Fruit fly (Drosophila melanogaster) whole organism, wandering third instar larva: ENCODE results near the gene fan.

Experiments used
- Abd-B ChIP-seq: fragments of >200 bp; optimal IDR thresholded peaks from 2 replicates; lab custom pipeline; 2017; ENCODE audit warnings: missing biosample characterization, missing genetic modification characterization
- CG32264 ChIP-seq: fragments of 200-800 bp; sonication (Bioruptor generic); optimal IDR thresholded peaks from 2 replicates; lab custom pipeline; 2016; ENCODE audit warnings: missing biosample characterization, missing genetic modification characterization
- CG9705 ChIP-seq: fragments of 200-800 bp; sonication (Bioruptor generic); optimal IDR thresholded peaks from 2 replicates; lab custom pipeline; 2018; ENCODE audit warnings: missing biosample characterization, mild to moderate bottlenecking, missing genetic modification characterization
- Dfd ChIP-seq: fragments of >200 bp; optimal IDR thresholded peaks from 2 replicates; lab custom pipeline; 2017; ENCODE audit warnings: missing biosample characterization, missing genetic modification characterization
- Dif ChIP-seq: fragments of 200-275, 200-300 bp; sonication (Bioruptor generic); optimal IDR thresholded peaks from 2 replicates; lab custom pipeline; 2018; ENCODE audit warnings: missing biosample characterization, missing genetic modification characterization; ENCODE audit not compliant: partially characterized antibody
- GATAd ChIP-seq: sonication (Bioruptor generic); optimal IDR thresholded peaks from 2 replicates; lab custom pipeline; 2016; ENCODE audit warnings: missing biosample characterization, missing genetic modification characterization
- HLH106 ChIP-seq: fragments of 200-800 bp; optimal IDR thresholded peaks from 3 replicates; lab custom pipeline; 2019; ENCODE audit warnings: missing biosample characterization, mild to moderate bottlenecking, missing genetic modification characterization, moderate library complexity
- Hnf4 ChIP-seq: fragments of 200-800 bp; sonication (Bioruptor generic); optimal IDR thresholded peaks from 2 replicates; lab custom pipeline; 2016; ENCODE audit warnings: missing biosample characterization, mild to moderate bottlenecking, missing genetic modification characterization
- Hr78 ChIP-seq: fragments of >200 bp; optimal IDR thresholded peaks from 2 replicates; lab custom pipeline; 2017; ENCODE audit warnings: missing biosample characterization, missing genetic modification characterization
- Hr83 ChIP-seq: fragments of 200-300 bp; sonication (Bioruptor generic); optimal IDR thresholded peaks from 2 replicates; lab custom pipeline; 2016; ENCODE audit warnings: missing biosample characterization, mild to moderate bottlenecking, missing genetic modification characterization, moderate library complexity; ENCODE audit not compliant: poor library complexity, severe bottlenecking
- Jra ChIP-seq: sonication (Bioruptor generic); optimal IDR thresholded peaks from 2 replicates; lab custom pipeline; 2016; ENCODE audit warnings: missing biosample characterization, missing genetic modification characterization
- Mio ChIP-seq: sonication (Bioruptor generic); optimal IDR thresholded peaks from 2 replicates; lab custom pipeline; 2016; ENCODE audit warnings: missing biosample characterization, missing genetic modification characterization
- Myc ChIP-seq: fragments of >200 bp; optimal IDR thresholded peaks from 2 replicates; lab custom pipeline; 2017
- N ChIP-seq: fragments of >200 bp; optimal IDR thresholded peaks from 2 replicates; lab custom pipeline; 2018; ENCODE audit warnings: missing biosample characterization, missing external identifiers, missing genetic modification characterization
- Rel ChIP-seq, 2 experiments: fragments of 200-800 bp; sonication (Bioruptor generic) in 1 of 2; optimal IDR thresholded peaks; 2 replicates in 1 of 2; 3 replicates in 1 of 2; lab custom pipeline; 2016 to 2019; ENCODE audit warnings: mild to moderate bottlenecking in 2 of 2, missing biosample characterization in 2 of 2, missing genetic modification characterization in 2 of 2, moderate library complexity in 1 of 2
- Sp1 ChIP-seq: fragments of 200-800 bp; sonication (Bioruptor generic); optimal IDR thresholded peaks from 3 replicates; lab custom pipeline; 2019; ENCODE audit warnings: missing biosample characterization, mild to moderate bottlenecking, missing genetic modification characterization, moderate library complexity
- Vsx2 ChIP-seq: fragments of 200-300, 225-300 bp; sonication (Bioruptor generic); optimal IDR thresholded peaks from 2 replicates; lab custom pipeline; 2018; ENCODE audit warnings: missing biosample characterization, missing genetic modification characterization; ENCODE audit not compliant: partially characterized antibody
- brk ChIP-seq: fragments of 200-800 bp; sonication (Bioruptor generic); optimal IDR thresholded peaks from 2 replicates; lab custom pipeline; 2016; ENCODE audit warnings: missing biosample characterization, mild to moderate bottlenecking, missing genetic modification characterization
- dl ChIP-seq, 2 experiments: fragments of 175-275, 200-275 bp in 1 of 2; fragments of 200-275 bp in 1 of 2; sonication (Bioruptor generic); optimal IDR thresholded peaks; lab custom pipeline; 2018; ENCODE audit warnings: mild to moderate bottlenecking in 2 of 2, missing biosample characterization in 2 of 2, missing genetic modification characterization in 2 of 2, moderate library complexity in 2 of 2; ENCODE audit not compliant: partially characterized antibody in 2 of 2, insufficient read depth in 1 of 2
- dsf ChIP-seq: sonication (Bioruptor generic); optimal IDR thresholded peaks from 2 replicates; lab custom pipeline; 2016; ENCODE audit warnings: missing biosample characterization, missing genetic modification characterization, borderline replicate concordance
- foxo ChIP-seq, 2 experiments: fragments of 200-800 bp; sonication (Bioruptor generic); optimal IDR thresholded peaks; 2 replicates in 1 of 2; 3 replicates in 1 of 2; lab custom pipeline; 2016 to 2017; ENCODE audit warnings: missing biosample characterization in 2 of 2, missing genetic modification characterization in 2 of 2
- fru ChIP-seq: fragments of 200-800 bp; sonication (Bioruptor generic); optimal IDR thresholded peaks from 3 replicates; lab custom pipeline; 2016; ENCODE audit warnings: missing biosample characterization, mild to moderate bottlenecking, missing genetic modification characterization
- h ChIP-seq: fragments of 200-800 bp; sonication (Bioruptor generic); optimal IDR thresholded peaks from 3 replicates; lab custom pipeline; 2016; ENCODE audit warnings: missing biosample characterization, mild to moderate bottlenecking, missing genetic modification characterization
- jim ChIP-seq: fragments of 175-275, 200-325 bp; sonication (Bioruptor generic); optimal IDR thresholded peaks from 2 replicates; lab custom pipeline; 2016; ENCODE audit warnings: missing biosample characterization, mild to moderate bottlenecking, missing genetic modification characterization
- lola ChIP-seq: fragments of >200 bp; optimal IDR thresholded peaks from 2 replicates; lab custom pipeline; 2017; ENCODE audit warnings: missing biosample characterization, missing genetic modification characterization
- pan ChIP-seq: fragments of >200 bp; optimal IDR thresholded peaks from 2 replicates; lab custom pipeline; 2017
- psq ChIP-seq: fragments of 200-800 bp; sonication (Bioruptor generic); optimal IDR thresholded peaks from 3 replicates; lab custom pipeline; 2017; ENCODE audit warnings: missing biosample characterization, mild to moderate bottlenecking, missing genetic modification characterization, moderate library complexity
- rgr ChIP-seq: fragments of 200-800 bp; sonication (Bioruptor generic); optimal IDR thresholded peaks from 3 replicates; lab custom pipeline; 2016; ENCODE audit warnings: missing biosample characterization, mild to moderate bottlenecking, missing genetic modification characterization
- sv ChIP-seq: fragments of 200-800 bp; sonication (Bioruptor generic); optimal IDR thresholded peaks from 3 replicates; lab custom pipeline; 2016; ENCODE audit warnings: missing biosample characterization, missing genetic modification characterization
- tai ChIP-seq: sonication (Bioruptor generic); optimal IDR thresholded peaks from 2 replicates; lab custom pipeline; 2016; ENCODE audit warnings: missing biosample characterization, missing genetic modification characterization
- usp ChIP-seq: fragments of >200 bp; optimal IDR thresholded peaks from 2 replicates; lab custom pipeline; 2017; ENCODE audit warnings: missing biosample characterization, missing genetic modification characterization
- woc ChIP-seq: sonication (Bioruptor generic); optimal IDR thresholded peaks from 2 replicates; lab custom pipeline; 2016; ENCODE audit warnings: missing biosample characterization, mild to moderate bottlenecking, missing genetic modification characterization

fan gene

DNA sequence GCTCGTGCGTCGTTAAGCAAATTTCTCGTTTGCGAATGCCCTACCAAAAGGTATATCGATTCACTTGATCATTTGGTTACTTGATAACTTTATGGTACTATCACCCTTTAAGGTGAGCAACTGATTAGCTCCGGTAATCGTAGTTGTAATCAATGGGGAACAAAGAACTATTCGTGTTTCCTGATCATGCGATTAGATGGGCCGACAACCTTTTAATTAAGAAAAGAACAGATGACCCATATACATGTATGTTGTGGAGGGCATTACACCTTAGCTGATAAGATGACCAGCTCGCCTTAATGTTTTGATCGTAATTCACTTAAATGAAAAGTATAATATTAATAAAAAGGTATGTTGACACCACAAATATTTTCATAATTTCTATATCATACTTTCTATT, 35.6 kb upstream of the fan start:
- TF ChIP-seq HLH106 (tag; lab: Kevin White, UChicago), result no peak
- TF ChIP-seq Myc, result no peak
- no peak for TF ChIP-seq sv (GFP tag; lab: Kevin White, UChicago)
- no peak for TF ChIP-seq Hr83 (GFP tag; lab: Kevin White, UChicago)
- no peak for TF ChIP-seq jim (GFP tag; lab: Kevin White, UChicago)
- no peak for TF ChIP-seq woc (GFP tag; lab: Kevin White, UChicago)

DNA sequence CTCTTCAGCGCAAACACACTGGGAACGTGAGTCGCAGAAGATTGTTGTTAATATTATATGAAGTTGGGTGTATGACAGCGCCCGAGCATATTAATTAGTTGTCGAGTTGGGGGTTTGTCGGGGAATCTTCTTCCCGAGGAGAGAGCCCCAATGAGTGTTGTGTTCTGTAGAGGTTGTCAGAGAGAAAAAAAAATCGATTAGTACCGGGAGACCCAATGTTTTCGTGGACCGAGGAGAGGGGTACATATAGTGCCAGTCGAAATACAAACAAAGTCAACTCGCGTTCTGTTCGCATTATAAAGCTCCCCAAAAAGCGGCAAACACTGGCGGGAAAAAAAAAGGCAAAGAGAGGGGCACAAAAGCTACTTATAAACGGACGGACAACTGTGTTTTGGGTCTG, 35.1 kb upstream of the fan start:
- TF ChIP-seq Dfd (GFP tag; lab: Kevin White, UChicago) (no peak), Myc (no peak), sv (GFP tag; lab: Kevin White, UChicago) (no peak), Dif (GFP tag; lab: Kevin White, UChicago) (no peak), Hr78 (no peak), foxo (GFP tag; optimal IDR thresholded peaks at IDR 0.05; lab: Kevin White, UChicago) (no peak), N (GFP tag; lab: Kevin White, UChicago) (no peak), HLH106 (tag; lab: Kevin White, UChicago) (no peak), Abd-B (no peak), CG32264 (GFP tag; lab: Kevin White, UChicago) (no peak), fru (GFP tag; lab: Kevin White, UChicago) (no peak), Hnf4 (no peak), CG9705 (no peak), jim (GFP tag; lab: Kevin White, UChicago) (no peak), tai (GFP tag; lab: Kevin White, UChicago) (no peak), dsf (GFP tag; lab: Kevin White, UChicago) (no peak), Sp1 (no peak), psq (GFP tag; lab: Kevin White, UChicago) (no peak)

DNA sequence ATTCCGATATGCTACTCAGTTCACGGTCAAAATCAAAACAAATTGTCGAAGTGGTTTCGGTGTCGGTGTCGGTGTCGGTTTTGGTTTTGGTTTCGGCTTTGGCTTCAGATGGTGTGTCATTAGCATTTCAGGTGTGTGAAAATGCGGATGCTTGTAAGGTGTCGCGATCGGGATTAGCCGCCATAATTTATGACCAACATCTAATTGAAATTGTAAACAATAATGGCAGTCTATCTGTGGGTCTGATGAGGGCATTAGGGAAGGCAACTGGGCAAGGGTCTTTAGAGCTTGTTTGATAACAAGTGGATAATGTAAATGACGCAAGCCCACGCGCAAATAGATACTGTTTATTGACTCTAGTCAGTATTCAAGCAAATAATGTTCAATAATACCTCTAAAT, 34.0 kb upstream of the fan start:
- no peak for TF ChIP-seq Dfd (GFP tag; lab: Kevin White, UChicago)
- TF ChIP-seq sv (GFP tag; lab: Kevin White, UChicago), result no peak
- TF ChIP-seq Sp1, result no peak
- TF ChIP-seq h (GFP tag; lab: Kevin White, UChicago), result no peak
- no peak for TF ChIP-seq GATAd (GFP tag; lab: Kevin White, UChicago)
- TF ChIP-seq dl (GFP tag; optimal IDR thresholded peaks at IDR 0.05; lab: Kevin White, UChicago; ENCODE audit: insufficient read depth in 1 of 2, partially characterized antibody in 2 of 2), result no peak
- TF ChIP-seq Hr83 (GFP tag; lab: Kevin White, UChicago), result no peak
- TF ChIP-seq CG9705, result no peak
- TF ChIP-seq usp (GFP tag; lab: Kevin White, UChicago), result no peak
- TF ChIP-seq rgr, result no peak
- TF ChIP-seq Hnf4, result no peak
- no peak for TF ChIP-seq pan (lab: Kevin White, UChicago)
- TF ChIP-seq Mio (GFP tag; lab: Kevin White, UChicago), result no peak
- no peak for TF ChIP-seq foxo (GFP tag; optimal IDR thresholded peaks at IDR 0.05; lab: Kevin White, UChicago)
- TF ChIP-seq Rel (GFP tag; optimal IDR thresholded peaks at IDR 0.05; lab: Kevin White, UChicago), result no peak
- no peak for TF ChIP-seq Rel (tag; optimal IDR thresholded peaks at IDR 0.05; lab: Kevin White, UChicago)
- no peak for TF ChIP-seq fru (GFP tag; lab: Kevin White, UChicago)

DNA sequence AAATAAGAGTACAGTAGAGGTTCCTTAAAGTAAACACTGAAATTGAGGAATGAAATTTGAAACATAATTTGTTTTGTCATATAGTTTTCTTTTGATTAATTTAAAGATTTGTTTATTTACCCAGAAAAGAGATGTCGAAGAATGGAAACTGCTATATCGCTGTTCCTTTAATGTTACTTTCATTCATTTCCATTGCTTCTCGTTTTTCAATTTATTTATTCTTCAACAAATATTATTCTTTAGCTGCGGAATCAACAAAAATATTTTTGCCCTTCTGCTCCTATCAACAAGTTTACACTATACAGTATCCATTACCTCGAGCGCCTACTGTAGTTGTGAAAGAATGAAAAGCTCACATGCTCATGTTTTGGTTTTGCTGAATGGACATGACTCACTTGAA, 32.8 kb upstream of the fan start:
- peak; percentile 18 for TF ChIP-seq h (GFP tag; lab: Kevin White, UChicago)
- no peak for TF ChIP-seq Jra (GFP tag; lab: Kevin White, UChicago)
- no peak for TF ChIP-seq GATAd (GFP tag; lab: Kevin White, UChicago)
- no peak for TF ChIP-seq jim (GFP tag; lab: Kevin White, UChicago)
- TF ChIP-seq Vsx2 (GFP tag; lab: Kevin White, UChicago), result no peak
- TF ChIP-seq N (GFP tag; lab: Kevin White, UChicago), result no peak
- no peak for TF ChIP-seq CG9705
- no peak for TF ChIP-seq dsf (GFP tag; lab: Kevin White, UChicago)
- peak; percentile 19 for TF ChIP-seq HLH106 (tag; lab: Kevin White, UChicago)
- TF ChIP-seq foxo (GFP tag; optimal IDR thresholded peaks at IDR 0.05; lab: Kevin White, UChicago), result peak in 1 of 2 experiments; percentile 26
- no peak for TF ChIP-seq Dfd (GFP tag; lab: Kevin White, UChicago)
- no peak for TF ChIP-seq brk
- TF ChIP-seq psq (GFP tag; lab: Kevin White, UChicago), result no peak
- no peak for TF ChIP-seq Hnf4
- TF ChIP-seq fru (GFP tag; lab: Kevin White, UChicago), result peak; percentile 6
- TF ChIP-seq Myc, result no peak
- no peak for TF ChIP-seq lola (GFP tag; lab: Kevin White, UChicago)
- no peak for TF ChIP-seq pan (lab: Kevin White, UChicago)
- TF ChIP-seq, all 38 proteins: peak for 4
